Fruit fly (Drosophila melanogaster) whole organism, wandering third instar larva: ENCODE results near the gene CG16953.

Source experiments
- CrebA ChIP-seq: fragments of 200-800 bp; sonication (Bioruptor generic); optimal IDR thresholded peaks from 2 replicates; lab custom pipeline; 2016; ENCODE audit warnings: missing biosample characterization, mild to moderate bottlenecking, missing genetic modification characterization, borderline replicate concordance
- HLH106 ChIP-seq: fragments of 200-800 bp; optimal IDR thresholded peaks from 3 replicates; lab custom pipeline; 2019; ENCODE audit warnings: missing biosample characterization, mild to moderate bottlenecking, missing genetic modification characterization, moderate library complexity
- Hr83 ChIP-seq: fragments of 200-300 bp; sonication (Bioruptor generic); optimal IDR thresholded peaks from 2 replicates; lab custom pipeline; 2016; ENCODE audit warnings: missing biosample characterization, mild to moderate bottlenecking, missing genetic modification characterization, moderate library complexity; ENCODE audit not compliant: poor library complexity, severe bottlenecking
- OdsH ChIP-seq: fragments of 200-800 bp; sonication (Bioruptor generic); optimal IDR thresholded peaks from 2 replicates; lab custom pipeline; 2016; ENCODE audit warnings: missing biosample characterization, mild to moderate bottlenecking, missing genetic modification characterization
- br ChIP-seq: fragments of 200-800 bp; sonication (Bioruptor generic); optimal IDR thresholded peaks from 2 replicates; lab custom pipeline; 2016; ENCODE audit warnings: missing biosample characterization, missing genetic modification characterization
- foxo ChIP-seq, 2 experiments: fragments of 200-800 bp; sonication (Bioruptor generic); optimal IDR thresholded peaks; 2 replicates in 1 of 2; 3 replicates in 1 of 2; lab custom pipeline; 2016 to 2017; ENCODE audit warnings: missing biosample characterization in 2 of 2, missing genetic modification characterization in 2 of 2
- fru ChIP-seq: fragments of 200-800 bp; sonication (Bioruptor generic); optimal IDR thresholded peaks from 3 replicates; lab custom pipeline; 2016; ENCODE audit warnings: missing biosample characterization, mild to moderate bottlenecking, missing genetic modification characterization
- psq ChIP-seq: fragments of 200-800 bp; sonication (Bioruptor generic); optimal IDR thresholded peaks from 3 replicates; lab custom pipeline; 2017; ENCODE audit warnings: missing biosample characterization, mild to moderate bottlenecking, missing genetic modification characterization, moderate library complexity
- usp ChIP-seq: fragments of >200 bp; optimal IDR thresholded peaks from 2 replicates; lab custom pipeline; 2017; ENCODE audit warnings: missing biosample characterization, missing genetic modification characterization

DNA sequence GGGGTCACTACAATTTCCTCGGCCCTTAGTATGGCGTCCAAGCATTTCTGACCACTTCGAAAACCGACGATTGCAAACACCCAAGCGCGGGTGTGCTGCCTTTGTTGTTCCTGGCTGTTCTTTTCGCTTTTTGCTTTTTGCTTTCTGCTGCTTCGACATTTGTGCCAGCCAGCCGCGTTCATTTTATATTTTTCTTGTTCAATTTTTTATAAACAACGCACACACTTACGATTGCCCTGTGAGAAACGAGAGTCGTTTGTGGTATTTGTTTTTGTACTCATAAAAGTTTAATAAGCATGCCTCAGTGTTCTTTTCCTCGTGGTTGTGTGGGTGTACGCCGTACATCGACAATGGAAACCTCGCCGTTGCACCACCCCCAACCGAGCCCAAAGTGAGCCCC is 37.9 kb downstream of the CG16953 start:
- TF ChIP-seq CrebA (GFP tag; lab: Kevin White, UChicago) = no peak
- no peak for TF ChIP-seq Hr83 (GFP tag; lab: Kevin White, UChicago)
- TF ChIP-seq foxo (GFP tag; optimal IDR thresholded peaks at IDR 0.05; lab: Kevin White, UChicago) = no peak
- no peak for TF ChIP-seq psq (GFP tag; lab: Kevin White, UChicago)
- no peak for TF ChIP-seq fru (GFP tag; lab: Kevin White, UChicago)
- no peak for TF ChIP-seq br (GFP tag; lab: Kevin White, UChicago)
- no peak for TF ChIP-seq OdsH (GFP tag; lab: Kevin White, UChicago)
- no peak for TF ChIP-seq HLH106 (tag; lab: Kevin White, UChicago)
- TF ChIP-seq usp (GFP tag; lab: Kevin White, UChicago) = no peak
